Fruit fly (Drosophila melanogaster) Kc167 (cell line): ENCODE results near the gene CG9616.

Source experiments
- Myc ChIP-seq: fragments of >200 bp; optimal IDR thresholded peaks from 2 replicates; lab custom pipeline; 2017; ENCODE audit warnings: missing external identifiers
- Sin3A ChIP-seq: fragments of >200 bp; optimal IDR thresholded peaks from 2 replicates; lab custom pipeline; 2018; ENCODE audit warnings: missing external identifiers
- h ChIP-seq: fragments of >200 bp; optimal IDR thresholded peaks from 3 replicates; lab custom pipeline; 2018; ENCODE audit warnings: missing external identifiers
- insv ChIP-seq: fragments of >200 bp; optimal IDR thresholded peaks from 3 replicates; lab custom pipeline; 2018; ENCODE audit warnings: missing external identifiers
- psq ChIP-seq: fragments of >200 bp; optimal IDR thresholded peaks from 2 replicates; lab custom pipeline; 2017; ENCODE audit warnings: missing external identifiers
- ttk ChIP-seq: sonication (Bioruptor generic); optimal IDR thresholded peaks from 2 replicates; lab custom pipeline; 2017; ENCODE audit warnings: missing external identifiers

The CG9616 gene

dm6 chr3R:14259821-14260220, 14.6 kb upstream of the CG9616 start, which contains the start of gene MetRS-m:
TSS of gene MetRS-m (minus strand) at chr3R:14259991.
- no peak for TF ChIP-seq h (lab: Kevin White, UChicago)
- TF ChIP-seq Myc, result no peak
- no peak for TF ChIP-seq insv (lab: Kevin White, UChicago)
- no peak for TF ChIP-seq Sin3A

dm6 chr3R:14255808-14256207, 10.5 kb upstream of the CG9616 start, which contains the start of gene CG43179:
TSS of gene CG43179 (plus strand) at chr3R:14256108.
- TF ChIP-seq psq (lab: Kevin White, UChicago) (no peak), Myc (no peak), Sin3A (no peak), ttk (lab: Kevin White, UChicago) (no peak)

dm6 chr3R:14244577-14244976, 694 bp downstream of the CG9616 start, which contains the start of gene CG43291:
TSS of gene CG43291 (minus strand) at chr3R:14244677.
- TF ChIP-seq psq (lab: Kevin White, UChicago) (no peak), ttk (lab: Kevin White, UChicago) (no peak), insv (lab: Kevin White, UChicago) (no peak), Myc (no peak), Sin3A (no peak), h (lab: Kevin White, UChicago) (no peak)

- TF ChIP-seq Sin3A (no peak), insv (lab: Kevin White, UChicago) (no peak)
Measured at dm6 chr3R:14229045-14229444, 16.2 kb downstream of the CG9616 start, which contains the start of gene CG9624. TSS of gene CG9624 (minus strand) at chr3R:14229145.

dm6 chr3R:14226662-14227061, 18.6 kb downstream of the CG9616 start, which contains the start of gene CG9631:
TSS of gene CG9631 (minus strand) at chr3R:14226762.
- no peak for TF ChIP-seq psq (lab: Kevin White, UChicago)
- TF ChIP-seq ttk (lab: Kevin White, UChicago), result no peak
- TF ChIP-seq Sin3A, result no peak
- no peak for TF ChIP-seq insv (lab: Kevin White, UChicago)
- no peak for TF ChIP-seq Myc
- TF ChIP-seq h (lab: Kevin White, UChicago), result no peak

dm6 chr3R:14224105-14224574, 21.1 kb downstream of the CG9616 start, which contains the start of gene Sp212:
TSS of gene Sp212 (minus strand) at chr3R:14224155.
- TF ChIP-seq psq (lab: Kevin White, UChicago) (no peak), ttk (lab: Kevin White, UChicago) (no peak), Sin3A (no peak), h (lab: Kevin White, UChicago) (no peak), insv (lab: Kevin White, UChicago) (no peak), Myc (no peak)

- no peak for TF ChIP-seq insv (lab: Kevin White, UChicago)
- no peak for TF ChIP-seq h (lab: Kevin White, UChicago)
- TF ChIP-seq psq (lab: Kevin White, UChicago), result no peak
- no peak for TF ChIP-seq Sin3A
- no peak for TF ChIP-seq ttk (lab: Kevin White, UChicago)
- no peak for TF ChIP-seq Myc
Measured at dm6 chr3R:14221484-14221883, 23.8 kb downstream of the CG9616 start, which contains the start of gene CG33109. TSS of gene CG33109 (minus strand) at chr3R:14221584.

- TF ChIP-seq psq (lab: Kevin White, UChicago) (no peak), ttk (lab: Kevin White, UChicago) (no peak), Sin3A (no peak), h (lab: Kevin White, UChicago) (no peak), Myc (no peak), insv (lab: Kevin White, UChicago) (no peak)
Measured at dm6 chr3R:14220105-14220504, 25.2 kb downstream of the CG9616 start, which contains the start of gene CG31326. TSS of gene CG31326 (minus strand) at chr3R:14220205.

dm6 chr3R:14217839-14218238, 27.4 kb downstream of the CG9616 start, which contains the start of gene CG9649:
TSS of gene CG9649 (minus strand) at chr3R:14217882.
- TF ChIP-seq insv (lab: Kevin White, UChicago) (no peak), h (lab: Kevin White, UChicago) (no peak), Myc (no peak), Sin3A (no peak), psq (lab: Kevin White, UChicago) (no peak), ttk (lab: Kevin White, UChicago) (no peak)

dm6 chr3R:14214776-14215175, 30.5 kb downstream of the CG9616 start, which contains the start of gene Dop1R1:
TSS of gene Dop1R1 (minus strand) at chr3R:14214810.
- no peak for TF ChIP-seq Sin3A
- TF ChIP-seq Myc, result no peak
- TF ChIP-seq insv (lab: Kevin White, UChicago), result no peak
- TF ChIP-seq h (lab: Kevin White, UChicago), result no peak
- no peak for TF ChIP-seq ttk (lab: Kevin White, UChicago)
- no peak for TF ChIP-seq psq (lab: Kevin White, UChicago)
